Fruit fly (Drosophila melanogaster) whole organism, embryonic: ENCODE measurements around the gene CG1172.

ENCODE experiments used
- BEAF-32 ChIP-seq: fragments of 200-800 bp; sonication (Bioruptor generic); optimal IDR thresholded peaks from 3 replicates; lab custom pipeline; 2017; ENCODE audit warnings: missing biosample characterization, missing genetic modification characterization, mild to moderate bottlenecking, moderate library complexity, missing genetic modification reagents
- Bteb2 ChIP-seq: fragments of 200-800 bp; sonication (Bioruptor generic); optimal IDR thresholded peaks from 2 replicates; lab custom pipeline; 2016; ENCODE audit warnings: missing biosample characterization, missing genetic modification characterization
- C15 ChIP-seq: fragments of 200-800 bp; sonication (Bioruptor generic); IDR thresholded peaks from 3 replicates; pipeline ENCODE4 v1.3.6; 2022; ENCODE audit warnings: missing biosample characterization, missing genetic modification characterization
- CG10543 ChIP-seq: fragments of 200-800 bp; sonication (Bioruptor generic); optimal IDR thresholded peaks from 3 replicates; lab custom pipeline; 2017; ENCODE audit warnings: missing biosample characterization, mild to moderate bottlenecking, missing genetic modification characterization, moderate library complexity
- CG11695 ChIP-seq: fragments of 200-800 bp; sonication (Bioruptor generic); IDR thresholded peaks from 3 replicates; pipeline ENCODE4 v1.3.6; 2022; ENCODE audit warnings: missing biosample characterization, missing genetic modification characterization
- CG12299 ChIP-seq: fragments of 200-800 bp; sonication (Bioruptor generic); optimal IDR thresholded peaks from 2 replicates; lab custom pipeline; 2018; ENCODE audit warnings: missing biosample characterization, mild to moderate bottlenecking, missing genetic modification characterization
- CG1233 ChIP-seq: fragments of 200-800 bp; sonication (Bioruptor generic); optimal IDR thresholded peaks from 4 replicates; lab custom pipeline; 2018; ENCODE audit warnings: missing biosample characterization, mild to moderate bottlenecking, missing genetic modification characterization
- CG15269 ChIP-seq: fragments of 200-800 bp; sonication (Bioruptor generic); optimal IDR thresholded peaks from 2 replicates; lab custom pipeline; 2018; ENCODE audit warnings: missing biosample characterization, mild to moderate bottlenecking, missing genetic modification characterization, moderate library complexity
- CG15696 ChIP-seq: fragments of 200-800 bp; sonication (Bioruptor generic); optimal IDR thresholded peaks from 2 replicates; lab custom pipeline; 2019; ENCODE audit warnings: missing biosample characterization, mild to moderate bottlenecking, missing genetic modification characterization, moderate library complexity
- CG1602 ChIP-seq: fragments of 200-800 bp; sonication (Bioruptor generic); optimal IDR thresholded peaks from 3 replicates; lab custom pipeline; 2016; ENCODE audit warnings: missing biosample characterization, missing genetic modification characterization
- CG17829 ChIP-seq: fragments of 200-800 bp; optimal IDR thresholded peaks from 2 replicates; lab custom pipeline; 2019; ENCODE audit warnings: missing biosample characterization, mild to moderate bottlenecking, missing genetic modification characterization, moderate library complexity
- CG2712 ChIP-seq: fragments of 200-800 bp; optimal IDR thresholded peaks from 3 replicates; lab custom pipeline; 2019; ENCODE audit warnings: missing biosample characterization, mild to moderate bottlenecking, missing genetic modification characterization, moderate library complexity
- CG31224 ChIP-seq: fragments of 200-800 bp; sonication (Bioruptor generic); IDR thresholded peaks from 2 replicates; pipeline ENCODE4 v1.3.6; 2022; ENCODE audit warnings: missing biosample characterization, missing genetic modification characterization
- CG33557 ChIP-seq: fragments of 200-800 bp; sonication (Bioruptor generic); optimal IDR thresholded peaks from 2 replicates; lab custom pipeline; 2019; ENCODE audit warnings: missing biosample characterization, mild to moderate bottlenecking, missing genetic modification characterization, moderate library complexity
- CG4282 ChIP-seq: fragments of 200-800 bp; sonication (Bioruptor generic); optimal IDR thresholded peaks from 2 replicates; lab custom pipeline; 2016; ENCODE audit warnings: missing biosample characterization, missing genetic modification characterization
- CG4820 ChIP-seq: fragments of 200-800 bp; sonication (Bioruptor generic); optimal IDR thresholded peaks from 3 replicates; lab custom pipeline; 2016; ENCODE audit warnings: missing biosample characterization, missing genetic modification characterization
- CG6654 ChIP-seq: fragments of 200-800 bp; sonication (Bioruptor generic); optimal IDR thresholded peaks from 2 replicates; lab custom pipeline; 2017; ENCODE audit warnings: missing biosample characterization, mild to moderate bottlenecking, missing genetic modification characterization
- CG7556 ChIP-seq: fragments of 200-800 bp; sonication (Bioruptor generic); optimal IDR thresholded peaks from 2 replicates; lab custom pipeline; 2017; ENCODE audit warnings: missing biosample characterization, mild to moderate bottlenecking, missing genetic modification characterization
- CG8281 ChIP-seq: fragments of 200-800 bp; sonication (Bioruptor generic); optimal IDR thresholded peaks from 2 replicates; lab custom pipeline; 2018; ENCODE audit warnings: missing biosample characterization, mild to moderate bottlenecking, missing genetic modification characterization, moderate library complexity
- CG8765 ChIP-seq: fragments of 200-800 bp; sonication (Bioruptor generic); IDR thresholded peaks from 2 replicates; pipeline ENCODE4 v1.3.6; 2022; ENCODE audit warnings: missing biosample characterization, missing genetic modification characterization
- CG9817 ChIP-seq: fragments of 200-800 bp; sonication (Bioruptor generic); optimal IDR thresholded peaks from 2 replicates; lab custom pipeline; 2018; ENCODE audit warnings: missing biosample characterization, mild to moderate bottlenecking, missing genetic modification characterization, moderate library complexity
- D19B ChIP-seq: fragments of 200-800 bp; sonication (Bioruptor generic); optimal IDR thresholded peaks from 2 replicates; lab custom pipeline; 2017; ENCODE audit warnings: missing biosample characterization, mild to moderate bottlenecking, missing genetic modification characterization
- E2f2 ChIP-seq: fragments of 200-800 bp; sonication (Bioruptor generic); IDR thresholded peaks from 2 replicates; pipeline ENCODE4 v1.3.6; 2022; ENCODE audit warnings: missing biosample characterization, missing genetic modification characterization
- Eip74EF ChIP-seq, 2 experiments: fragments of 200-800 bp in 1 of 2; fragments of >200 bp in 1 of 2; sonication (Bioruptor generic) in 1 of 2; optimal IDR thresholded peaks; 2 replicates each; lab custom pipeline; 2017 to 2019; ENCODE audit warnings: missing biosample characterization in 2 of 2, missing genetic modification characterization in 2 of 2, mild to moderate bottlenecking in 1 of 2, moderate library complexity in 1 of 2
- HHEX ChIP-seq: fragments of 200-800 bp; sonication (Bioruptor generic); optimal IDR thresholded peaks from 3 replicates; lab custom pipeline; 2017; ENCODE audit warnings: missing biosample characterization, mild to moderate bottlenecking, missing genetic modification characterization, missing genetic modification reagents
- HmgD ChIP-seq: fragments of 200-800 bp; sonication (Bioruptor generic); optimal IDR thresholded peaks from 3 replicates; lab custom pipeline; 2016; ENCODE audit warnings: missing biosample characterization, missing genetic modification characterization
- Hmr ChIP-seq: fragments of 200-800 bp; sonication (Bioruptor generic); optimal IDR thresholded peaks from 3 replicates; lab custom pipeline; 2017; ENCODE audit warnings: mild to moderate bottlenecking, missing biosample characterization, missing genetic modification reagents, missing genetic modification characterization
- Lhr ChIP-seq: fragments of 200-800 bp; sonication (Bioruptor generic); optimal IDR thresholded peaks from 3 replicates; lab custom pipeline; 2017; ENCODE audit warnings: mild to moderate bottlenecking, missing biosample characterization, missing genetic modification reagents, missing genetic modification characterization
- Mad ChIP-seq: fragments of 200-800 bp; sonication (Bioruptor generic); optimal IDR thresholded peaks from 2 replicates; lab custom pipeline; 2016; ENCODE audit warnings: missing biosample characterization, missing genetic modification characterization
- Meics ChIP-seq: fragments of 200-800 bp; sonication (Bioruptor generic); optimal IDR thresholded peaks from 2 replicates; lab custom pipeline; 2017; ENCODE audit warnings: missing biosample characterization, mild to moderate bottlenecking, missing genetic modification characterization
- Rfx ChIP-seq: fragments of 200-800 bp; sonication (Bioruptor generic); IDR thresholded peaks from 2 replicates; pipeline ENCODE4 v1.3.6; 2022; ENCODE audit warnings: missing biosample characterization, missing genetic modification characterization
- Stat92E ChIP-seq, 3 experiments: fragments of >200 bp in 2 of 3; fragments of 200-800 bp in 1 of 3; sonication (Bioruptor generic) in 1 of 3; optimal IDR thresholded peaks; 2 replicates each; lab custom pipeline; 2017 to 2019; ENCODE audit warnings: missing biosample characterization in 3 of 3, missing genetic modification characterization in 3 of 3, mild to moderate bottlenecking in 1 of 3, moderate library complexity in 1 of 3
- Taf1 ChIP-seq: fragments of 200-800 bp; sonication (Bioruptor generic); IDR thresholded peaks from 2 replicates; pipeline ENCODE4 v1.3.6; 2022; ENCODE audit warnings: missing biosample characterization, missing genetic modification characterization
- amos ChIP-seq: fragments of 200-800 bp; sonication (Bioruptor generic); IDR thresholded peaks from 2 replicates; pipeline ENCODE4 v1.3.6; 2022; ENCODE audit warnings: missing biosample characterization, missing genetic modification characterization; ENCODE audit not compliant: partially characterized antibody
- aop ChIP-seq: fragments of 200-800 bp; sonication (Bioruptor generic); IDR thresholded peaks from 2 replicates; pipeline ENCODE4 v1.3.6; 2022; ENCODE audit warnings: missing biosample characterization, missing genetic modification characterization
- ase ChIP-seq: fragments of 200-800 bp; sonication (Bioruptor generic); IDR thresholded peaks from 3 replicates; pipeline ENCODE4 v1.3.6; 2022; ENCODE audit warnings: missing biosample characterization, missing genetic modification characterization
- az2 ChIP-seq: fragments of 200-800 bp; sonication (Bioruptor generic); optimal IDR thresholded peaks from 3 replicates; lab custom pipeline; 2016; ENCODE audit warnings: missing biosample characterization, missing genetic modification characterization
- eve ChIP-seq, 2 experiments: fragments of >200 bp; optimal IDR thresholded peaks; 2 replicates each; lab custom pipeline; 2017; ENCODE audit warnings: missing biosample characterization in 2 of 2, missing genetic modification characterization in 2 of 2
- fru ChIP-seq: fragments of >200 bp; optimal IDR thresholded peaks from 2 replicates; lab custom pipeline; 2017
- grau ChIP-seq: fragments of 200-800 bp; optimal IDR thresholded peaks from 3 replicates; lab custom pipeline; 2019; ENCODE audit warnings: missing biosample characterization, mild to moderate bottlenecking, missing genetic modification characterization, moderate library complexity
- jing ChIP-seq: fragments of 200-800 bp; sonication (Bioruptor generic); optimal IDR thresholded peaks from 2 replicates; lab custom pipeline; 2018; ENCODE audit warnings: missing biosample characterization, mild to moderate bottlenecking, missing genetic modification characterization
- kah ChIP-seq: fragments of 200-800 bp; sonication (Bioruptor generic); optimal IDR thresholded peaks from 2 replicates; lab custom pipeline; 2018; ENCODE audit warnings: missing biosample characterization, mild to moderate bottlenecking, missing genetic modification characterization
- nmo ChIP-seq: fragments of 200-800 bp; sonication (Bioruptor generic); optimal IDR thresholded peaks from 2 replicates; lab custom pipeline; 2018; ENCODE audit warnings: missing biosample characterization, mild to moderate bottlenecking, missing genetic modification characterization, moderate library complexity
- pnt ChIP-seq: fragments of 200-800 bp; sonication (Bioruptor generic); optimal IDR thresholded peaks from 3 replicates; lab custom pipeline; 2016; ENCODE audit warnings: missing biosample characterization, missing genetic modification characterization
- sd ChIP-seq: fragments of 200-800 bp; sonication (Bioruptor generic); optimal IDR thresholded peaks from 3 replicates; lab custom pipeline; 2018; ENCODE audit warnings: missing biosample characterization, mild to moderate bottlenecking, missing genetic modification characterization, moderate library complexity
- slou ChIP-seq: fragments of 200-800 bp; sonication (Bioruptor generic); optimal IDR thresholded peaks from 3 replicates; lab custom pipeline; 2016; ENCODE audit warnings: missing biosample characterization, missing genetic modification characterization
- so ChIP-seq: fragments of 200-800 bp; sonication (Bioruptor generic); IDR thresholded peaks from 3 replicates; pipeline ENCODE4 v1.3.6; 2022; ENCODE audit warnings: missing biosample characterization, missing genetic modification characterization
- stc ChIP-seq: fragments of 200-800 bp; sonication (Bioruptor generic); IDR thresholded peaks from 2 replicates; pipeline ENCODE4 v1.3.6; 2022; ENCODE audit warnings: missing biosample characterization, missing genetic modification characterization
- vfl ChIP-seq: fragments of 200-800 bp; sonication (Bioruptor generic); optimal IDR thresholded peaks from 2 replicates; lab custom pipeline; 2016; ENCODE audit warnings: missing biosample characterization, missing genetic modification characterization
- wek ChIP-seq: fragments of 200-800 bp; sonication (Bioruptor generic); optimal IDR thresholded peaks from 3 replicates; lab custom pipeline; 2018; ENCODE audit warnings: missing biosample characterization, mild to moderate bottlenecking, missing genetic modification characterization, moderate library complexity

CG1172 gene

DNA sequence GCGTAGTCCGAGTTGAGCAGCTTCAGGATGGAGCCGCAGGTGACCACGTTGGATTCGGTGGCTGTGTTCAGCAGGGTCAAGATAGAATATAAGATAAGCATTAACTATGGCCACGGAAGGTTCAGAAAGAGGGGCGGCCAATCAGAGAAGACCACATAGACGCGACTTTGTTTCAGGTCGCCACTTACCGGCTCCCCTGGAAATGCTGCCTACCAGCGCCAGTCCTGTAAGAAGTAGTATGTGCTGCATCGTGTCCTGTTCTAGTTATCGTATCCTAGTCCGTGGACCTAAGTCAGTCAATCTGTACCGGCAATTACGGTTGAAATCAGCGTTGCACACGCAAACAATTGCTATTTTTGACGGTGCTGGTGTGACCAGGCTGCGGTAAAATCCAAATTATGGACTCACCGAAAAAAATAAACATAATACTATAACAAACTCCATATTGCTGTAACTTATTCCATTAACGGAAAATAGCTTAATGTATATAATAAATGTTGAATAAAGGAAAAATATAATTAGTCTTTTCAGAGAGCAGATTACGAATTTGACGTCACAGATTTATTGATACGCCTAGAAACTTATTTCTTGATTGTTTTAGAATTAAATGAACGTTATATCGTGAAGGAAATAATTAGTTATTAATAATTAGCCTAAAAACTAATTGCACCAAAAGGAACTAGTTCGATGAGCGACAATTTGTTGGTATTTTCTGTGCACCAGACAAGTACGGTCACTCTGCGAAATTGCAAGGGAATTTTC is 39.2 kb upstream of the CG1172 start, which contains the start of the genes CG11999 and CG1161 (continued):
- no peak for TF ChIP-seq kah
- no peak for TF ChIP-seq pnt (GFP tag; lab: Kevin White, UChicago)
- no peak for TF ChIP-seq stc (GFP tag; lab: Robert Waterston, UW)
- TF ChIP-seq aop (GFP tag; lab: Robert Waterston, UW) = no peak
- TF ChIP-seq CG2712 (tag; lab: Kevin White, UChicago) = peak; percentile 47
- TF ChIP-seq az2 (GFP tag; lab: Kevin White, UChicago) = no peak
- TF ChIP-seq CG12299 = no peak
- TF ChIP-seq Meics = no peak
- TF ChIP-seq CG8281 (tag; lab: Kevin White, UChicago) = no peak
- TF ChIP-seq CG33557 = no peak
- TF ChIP-seq slou (GFP tag; lab: Kevin White, UChicago) = no peak
- TF ChIP-seq fru = no peak
- TF ChIP-seq Mad (GFP tag; lab: Kevin White, UChicago) = no peak
- TF ChIP-seq Taf1 = no peak
- no peak for TF ChIP-seq CG15269
- no peak for TF ChIP-seq Bteb2 (GFP tag; lab: Kevin White, UChicago)
- no peak for TF ChIP-seq jing (GFP tag; lab: Kevin White, UChicago)
- peak; percentile 26 for TF ChIP-seq CG17829 (tag; lab: Kevin White, UChicago)
- TF ChIP-seq nmo = peak; percentile 55
- no peak for TF ChIP-seq ase (GFP tag; lab: Robert Waterston, UW)
- TF ChIP-seq C15 = no peak
- TF ChIP-seq E2f2 (GFP tag; lab: Robert Waterston, UW) = no peak; the same call in 1 of the 2 replicates
- no peak for TF ChIP-seq CG10543
- peak; percentile 18 for TF ChIP-seq grau (tag; lab: Kevin White, UChicago)
- no peak for TF ChIP-seq CG11695 (GFP tag; lab: Robert Waterston, UW)
- no peak for TF ChIP-seq sd
- no peak for TF ChIP-seq CG1233
- TF ChIP-seq Eip74EF (GFP tag; optimal IDR thresholded peaks at IDR 0.05; lab: Kevin White, UChicago) = no peak
- TF ChIP-seq Lhr (GFP tag; lab: Kevin White, UChicago) = peak; percentile 60
- no peak for TF ChIP-seq Rfx (GFP tag; lab: Robert Waterston, UW)
- no peak for TF ChIP-seq amos (GFP tag; lab: Robert Waterston, UW)
- no peak for TF ChIP-seq CG4820 (GFP tag; lab: Kevin White, UChicago)
- TF ChIP-seq Stat92E (GFP tag; optimal IDR thresholded peaks at IDR 0.05; lab: Kevin White, UChicago) = no peak
- TF ChIP-seq CG7556 (GFP tag; lab: Kevin White, UChicago) = peak; percentile 17
- TF ChIP-seq CG1602 (GFP tag; lab: Kevin White, UChicago) = no peak
- no peak for TF ChIP-seq CG8765 (GFP tag; lab: Robert Waterston, UW)
- no peak for TF ChIP-seq CG4282
- TF ChIP-seq vfl (GFP tag; lab: Kevin White, UChicago) = no peak
- TF ChIP-seq wek (GFP tag; lab: Kevin White, UChicago) = no peak
- no peak for TF ChIP-seq HmgD (GFP tag; lab: Kevin White, UChicago)
- TF ChIP-seq D19B (GFP tag; lab: Kevin White, UChicago) = no peak
- no peak for TF ChIP-seq CG9817 (tag; lab: Kevin White, UChicago)
- no peak for TF ChIP-seq eve (GFP tag; optimal IDR thresholded peaks at IDR 0.05; lab: Kevin White, UChicago)
- no peak for TF ChIP-seq CG15696 (tag; lab: Kevin White, UChicago)
- no peak for TF ChIP-seq CG31224
- peak; percentile 36 for TF ChIP-seq BEAF-32 (GFP tag; lab: Kevin White, UChicago)
- no peak for TF ChIP-seq so
- TF ChIP-seq CG6654 (GFP tag; lab: Kevin White, UChicago) = no peak
- no peak for TF ChIP-seq HHEX (GFP tag; lab: Kevin White, UChicago)
- TF ChIP-seq Hmr = peak; percentile 26
